Worm (Caenorhabditis elegans): Measurements from ENCODE around the gene ncx-1.

- TF ChIP-seq R02D3.7 (tag; optimal IDR thresholded peaks at IDR 0.05) = no peak
- TF ChIP-seq snpc-4 (tag; optimal IDR thresholded peaks at IDR 0.05) = no peak
- TF ChIP-seq F49E8.2 (tag; optimal IDR thresholded peaks at IDR 0.05; ENCODE audit: borderline replicate concordance) = no peak
- no peak for TF ChIP-seq aha-1 (tag)
- no peak for TF ChIP-seq dmd-6 (GFP tag; IDR thresholded peaks at IDR 0.05)
Measured at ce11 chrV:20123616-20124015, 3.1 kb upstream of the ncx-1 start.
